Fruit fly (Drosophila melanogaster) whole organism, wandering third instar larva: ENCODE results near the gene CG5003.

Experiments used
- Hnf4 ChIP-seq: fragments of 200-800 bp; sonication (Bioruptor generic); optimal IDR thresholded peaks from 2 replicates; lab custom pipeline; 2016; ENCODE audit warnings: missing biosample characterization, mild to moderate bottlenecking, missing genetic modification characterization
- N ChIP-seq: fragments of >200 bp; optimal IDR thresholded peaks from 2 replicates; lab custom pipeline; 2018; ENCODE audit warnings: missing biosample characterization, missing external identifiers, missing genetic modification characterization
- br ChIP-seq: fragments of 200-800 bp; sonication (Bioruptor generic); optimal IDR thresholded peaks from 2 replicates; lab custom pipeline; 2016; ENCODE audit warnings: missing biosample characterization, missing genetic modification characterization
- h ChIP-seq: fragments of 200-800 bp; sonication (Bioruptor generic); optimal IDR thresholded peaks from 3 replicates; lab custom pipeline; 2016; ENCODE audit warnings: missing biosample characterization, mild to moderate bottlenecking, missing genetic modification characterization
- pan ChIP-seq: fragments of >200 bp; optimal IDR thresholded peaks from 2 replicates; lab custom pipeline; 2017
- psq ChIP-seq: fragments of 200-800 bp; sonication (Bioruptor generic); optimal IDR thresholded peaks from 3 replicates; lab custom pipeline; 2017; ENCODE audit warnings: missing biosample characterization, mild to moderate bottlenecking, missing genetic modification characterization, moderate library complexity
- sage ChIP-seq: fragments of 200-800 bp; sonication (Bioruptor generic); optimal IDR thresholded peaks from 2 replicates; lab custom pipeline; 2016; ENCODE audit warnings: missing biosample characterization, mild to moderate bottlenecking, missing genetic modification characterization

dm6 chr3R:27922673-27923175 is 6.4 kb upstream of the CG5003 start, which contains the start of gene RpL4:
- TF ChIP-seq psq, result peak; percentile 61
- TF ChIP-seq h, result peak; percentile 76
- no peak for TF ChIP-seq pan
- peak; percentile 74 for TF ChIP-seq br (GFP tag; lab: Kevin White, UChicago)
- TF ChIP-seq N (GFP tag; lab: Kevin White, UChicago), result no peak
- no peak for TF ChIP-seq Hnf4 (GFP tag; lab: Kevin White, UChicago)
- peak; percentile 42 for TF ChIP-seq sage (GFP tag; lab: Kevin White, UChicago)
